Worm (Caenorhabditis elegans): ENCODE data around the gene D2023.3.

The D2023.3 gene

DNA sequence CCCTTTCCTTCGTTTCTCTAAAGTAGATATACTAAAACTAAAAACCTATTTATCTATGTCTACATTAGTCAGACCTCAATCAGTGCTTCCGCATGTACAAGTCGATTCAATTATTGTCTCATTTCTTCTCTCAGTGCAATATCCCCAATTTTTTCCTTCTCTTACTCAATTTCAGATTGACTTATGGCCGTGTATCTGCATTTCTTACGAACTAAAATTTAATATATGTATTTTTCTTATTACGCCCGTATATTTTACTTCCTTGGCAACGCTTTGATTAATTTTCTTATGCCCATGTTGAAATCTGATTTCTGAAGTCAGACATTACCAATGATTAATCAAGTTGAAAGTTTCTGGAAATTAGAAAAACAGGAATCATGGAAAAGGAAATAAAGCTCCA is 43.1 kb upstream of the D2023.3 start:
- TF ChIP-seq elt-2 (tag; optimal IDR thresholded peaks at IDR 0.05), result no peak
- no peak for TF ChIP-seq eor-1 (tag; optimal IDR thresholded peaks at IDR 0.05)
- no peak for TF ChIP-seq nhr-12 (tag; optimal IDR thresholded peaks at IDR 0.05)
- no peak for TF ChIP-seq nfya-1 (tag; optimal IDR thresholded peaks at IDR 0.05; ENCODE audit: insufficient read depth)
- no peak for TF ChIP-seq ztf-11 (tag; optimal IDR thresholded peaks at IDR 0.05)

DNA sequence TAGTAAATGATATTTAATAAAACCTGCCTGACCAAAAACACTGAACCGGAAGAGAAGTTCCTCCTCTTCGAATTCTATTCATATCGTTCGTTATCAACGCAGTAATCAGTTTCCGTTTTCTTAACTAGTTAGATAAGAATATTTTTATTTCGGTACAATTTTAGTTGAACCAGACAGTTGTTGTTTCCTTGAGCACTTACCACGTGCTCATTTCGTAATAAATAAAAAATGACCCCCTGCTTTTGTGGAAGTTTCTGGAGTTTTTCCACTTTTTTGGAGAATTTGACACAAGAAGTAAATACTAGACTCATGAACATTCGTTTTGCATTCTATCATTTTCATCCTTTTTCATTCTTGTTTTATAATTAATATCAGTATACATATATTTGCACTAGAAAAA is 41.9 kb upstream of the D2023.3 start:
- TF ChIP-seq pqm-1 (tag; optimal IDR thresholded peaks at IDR 0.05) (no peak), nhr-11 (tag; optimal IDR thresholded peaks at IDR 0.05) (no peak), elt-2 (tag; optimal IDR thresholded peaks at IDR 0.05) (peak; percentile 33), lin-15B (tag; optimal IDR thresholded peaks at IDR 0.05) (no peak), pha-4 (tag; optimal IDR thresholded peaks at IDR 0.05) (peak; percentile 20), daf-12 (tag; optimal IDR thresholded peaks at IDR 0.05) (no peak), nhr-25 (tag; optimal IDR thresholded peaks at IDR 0.05) (no peak), unc-39 (tag; optimal IDR thresholded peaks at IDR 0.05) (no peak), zag-1 (tag; optimal IDR thresholded peaks at IDR 0.05) (no peak), jun-1 (tag; optimal IDR thresholded peaks at IDR 0.05) (no peak), elt-1 (tag; optimal IDR thresholded peaks at IDR 0.05) (no peak), ZK546.5 (tag; optimal IDR thresholded peaks at IDR 0.05) (no peak)

DNA sequence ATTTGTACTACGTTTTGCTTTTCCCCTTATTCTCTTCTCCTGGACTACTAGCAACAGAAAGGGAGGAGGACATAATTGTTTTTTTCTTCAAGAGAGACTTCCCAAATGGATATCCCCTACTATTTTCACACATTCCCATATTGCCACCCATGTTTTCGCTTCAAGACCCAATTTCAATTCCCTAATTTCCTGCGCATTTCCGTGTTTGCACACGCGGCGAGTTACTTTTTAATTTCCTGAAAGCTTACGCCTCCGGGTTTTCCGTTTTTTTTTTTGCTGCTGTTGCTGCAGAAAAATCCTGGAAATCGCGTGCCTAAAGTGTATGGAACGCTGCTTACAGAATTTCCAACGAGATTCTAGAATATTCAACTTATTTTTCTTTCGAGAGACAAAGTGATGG is 40.5 kb upstream of the D2023.3 start:
- no peak for TF ChIP-seq nhr-76 (tag; optimal IDR thresholded peaks at IDR 0.05)
- TF ChIP-seq mdl-1 (tag; optimal IDR thresholded peaks at IDR 0.05), result no peak
- peak; percentile 15 for TF ChIP-seq lin-39 (tag; optimal IDR thresholded peaks at IDR 0.05)
- no peak for TF ChIP-seq ztf-11 (tag; optimal IDR thresholded peaks at IDR 0.05)
- TF ChIP-seq eor-1 (tag; optimal IDR thresholded peaks at IDR 0.05), result no peak
- TF ChIP-seq unc-39 (tag; optimal IDR thresholded peaks at IDR 0.05), result no peak
- TF ChIP-seq nhr-43 (tag; optimal IDR thresholded peaks at IDR 0.05; ENCODE audit: poor library complexity, severe bottlenecking), result no peak

DNA sequence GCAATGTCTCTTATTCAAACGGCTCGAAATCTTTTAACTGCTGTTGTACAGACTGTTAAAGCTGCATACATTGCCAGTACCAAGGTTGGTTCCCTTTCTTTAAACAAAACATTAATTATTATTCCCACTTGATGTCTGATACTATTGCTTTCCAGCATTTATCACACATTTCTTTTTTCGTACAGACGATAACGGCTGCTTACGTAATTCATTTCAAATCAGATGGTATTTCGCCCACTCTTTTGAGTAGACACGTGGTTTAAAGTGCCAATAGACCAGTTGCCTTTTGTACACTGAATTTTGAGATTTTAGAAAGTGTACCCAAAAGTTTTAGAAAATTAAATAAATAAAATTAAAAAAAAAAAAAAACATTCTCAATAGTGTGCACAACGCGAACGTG is 37.6 kb upstream of the D2023.3 start:
- TF ChIP-seq jun-1 (tag; optimal IDR thresholded peaks at IDR 0.05), result no peak
- TF ChIP-seq elt-1 (tag; optimal IDR thresholded peaks at IDR 0.05), result no peak
- TF ChIP-seq elt-2 (tag; optimal IDR thresholded peaks at IDR 0.05), result peak; percentile 66
- no peak for TF ChIP-seq elt-3 (tag; optimal IDR thresholded peaks at IDR 0.05)
- TF ChIP-seq pqm-1 (tag; optimal IDR thresholded peaks at IDR 0.05), result peak; percentile 30
- TF ChIP-seq ceh-28 (tag; optimal IDR thresholded peaks at IDR 0.05), result no peak

DNA sequence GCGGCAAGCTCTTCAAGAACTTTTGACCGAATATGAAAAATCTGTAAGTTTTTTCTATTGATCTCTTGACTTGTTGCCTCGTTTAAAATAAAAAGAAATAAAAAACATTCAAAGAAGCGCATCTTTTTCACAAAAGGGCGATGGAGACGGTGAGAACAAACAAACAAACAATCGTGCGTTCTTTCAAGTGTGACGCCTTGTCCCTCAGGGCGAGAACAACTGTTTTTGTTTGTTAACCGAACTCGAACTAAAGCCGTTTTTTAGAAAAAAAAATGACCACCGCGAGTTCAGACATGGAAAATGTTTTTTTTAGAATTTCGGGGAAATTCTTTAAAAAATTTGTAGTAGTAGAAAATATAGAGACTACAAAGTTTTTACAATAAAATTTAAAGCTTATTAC is 35.1 kb upstream of the D2023.3 start:
- TF ChIP-seq pha-4 (tag; optimal IDR thresholded peaks at IDR 0.05) (peak; percentile 77), elt-1 (tag; optimal IDR thresholded peaks at IDR 0.05) (no peak)

DNA sequence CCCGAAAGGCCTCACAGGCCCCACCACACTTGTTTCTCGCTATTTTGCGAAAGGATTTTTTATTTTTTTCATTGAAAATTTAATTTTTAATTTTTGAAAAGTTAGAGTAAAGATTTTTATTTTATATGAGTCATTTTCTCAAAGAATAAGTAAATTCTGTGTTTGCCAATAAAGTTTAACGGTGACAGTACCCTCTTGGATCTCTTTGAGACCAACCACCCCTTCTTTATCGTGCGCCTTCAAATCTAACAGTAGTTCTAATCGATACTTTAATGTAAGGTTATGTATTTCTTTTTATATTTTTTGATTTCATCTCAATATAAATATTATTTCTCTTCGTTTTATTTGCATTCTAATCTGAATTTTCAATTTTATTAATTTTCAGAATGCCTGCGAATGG is 33.7 kb upstream of the D2023.3 start, which contains the start of gene hmp-1:
Gene hmp-1, plus strand, starts transcription at position 380 of the 400 bp plus-strand sequence.
- TF ChIP-seq ceh-16 (tag; optimal IDR thresholded peaks at IDR 0.05), result no peak
- no peak for TF ChIP-seq hmg-11 (tag; optimal IDR thresholded peaks at IDR 0.05)
- TF ChIP-seq lin-39 (tag; optimal IDR thresholded peaks at IDR 0.05), result no peak
- no peak for TF ChIP-seq nhr-237 (tag; optimal IDR thresholded peaks at IDR 0.05)
- no peak for TF ChIP-seq egl-27 (tag; optimal IDR thresholded peaks at IDR 0.05)
- TF ChIP-seq R02D3.7 (tag; optimal IDR thresholded peaks at IDR 0.05), result no peak
- no peak for TF ChIP-seq fkh-2 (tag; optimal IDR thresholded peaks at IDR 0.05)
- TF ChIP-seq snpc-4 (tag; optimal IDR thresholded peaks at IDR 0.05), result no peak
- TF ChIP-seq nhr-76 (tag; optimal IDR thresholded peaks at IDR 0.05), result no peak
- no peak for TF ChIP-seq nhr-25 (tag; optimal IDR thresholded peaks at IDR 0.05)
- no peak for TF ChIP-seq mdl-1 (tag; optimal IDR thresholded peaks at IDR 0.05)
- no peak for TF ChIP-seq eor-1 (tag; optimal IDR thresholded peaks at IDR 0.05)
- TF ChIP-seq lsy-12 (tag; optimal IDR thresholded peaks at IDR 0.05), result no peak
- no peak for TF ChIP-seq skn-1 (tag; optimal IDR thresholded peaks at IDR 0.05)
- no peak for TF ChIP-seq daf-12 (tag; optimal IDR thresholded peaks at IDR 0.05)
- TF ChIP-seq zag-1 (tag; optimal IDR thresholded peaks at IDR 0.05), result no peak
- TF ChIP-seq pha-4 (tag; optimal IDR thresholded peaks at IDR 0.05), result no peak
